Fruit fly (Drosophila melanogaster): ENCODE results near the gene wor.

The wor gene

dm6 chr2L:15425530-15426308 lies at the start of gene wor:
wor (minus strand) TSS chr2L:15425580.
- TF ChIP-seq pum (GFP tag; optimal IDR thresholded peaks at IDR 0.05) (no peak), peb (GFP tag; IDR thresholded peaks at IDR 0.05) (no peak), Dbx (GFP tag; IDR thresholded peaks at IDR 0.05) (0 out of 3 replicates have a peak, but pooled peaks have one; percentile 41), Deaf1 (tag; optimal IDR thresholded peaks at IDR 0.05) (peak; percentile 93), CG6854 (GFP tag; optimal IDR thresholded peaks at IDR 0.05) (no peak), CG12071 (GFP tag; optimal IDR thresholded peaks at IDR 0.05) (no peak), zen2 (GFP tag; IDR thresholded peaks at IDR 0.05; ENCODE audit: partially characterized antibody) (0 out of 3 replicates have a peak, but pooled peaks have one; percentile 19), Nf-YB (GFP tag; optimal IDR thresholded peaks at IDR 0.05) (peak; percentile 88), shn (GFP tag; optimal IDR thresholded peaks at IDR 0.05) (no peak), fd96Cb (tag; optimal IDR thresholded peaks at IDR 0.05) (no peak), pfk (GFP tag; optimal IDR thresholded peaks at IDR 0.05) (peak; percentile 12), dan (GFP tag; IDR thresholded peaks at IDR 0.05) (no peak), CG8478 (optimal IDR thresholded peaks at IDR 0.05) (no peak), Meics (GFP tag; optimal IDR thresholded peaks at IDR 0.05) (no peak), CG3065 (GFP tag; optimal IDR thresholded peaks at IDR 0.05) (no peak), CG7963 (GFP tag; IDR thresholded peaks at IDR 0.05; ENCODE audit: partially characterized antibody) (no peak), sens (GFP tag) (peak; percentile 80), CG15514 (GFP tag; optimal IDR thresholded peaks at IDR 0.05) (no peak), fd64A (GFP tag; optimal IDR thresholded peaks at IDR 0.05) (no peak), ssp (GFP tag; IDR thresholded peaks at IDR 0.05) (no peak), so (GFP tag; IDR thresholded peaks at IDR 0.05) (0 out of 3 replicates have a peak, but pooled peaks have one; percentile 31), Doc2 (GFP tag; IDR thresholded peaks at IDR 0.05) (no peak), z (GFP tag; IDR thresholded peaks at IDR 0.05) (no peak), da (GFP tag; optimal IDR thresholded peaks at IDR 0.05) (peak; percentile 2), CG6791 (GFP tag; IDR thresholded peaks at IDR 0.05; ENCODE audit: partially characterized antibody) (peak; percentile 45; the same call in 1 of the 3 replicates), crol (GFP tag; IDR thresholded peaks at IDR 0.05) (peak; percentile 32; the same call in 1 of the 2 replicates), CG2889 (GFP tag; IDR thresholded peaks at IDR 0.05) (no peak), jing (GFP tag; optimal IDR thresholded peaks at IDR 0.05) (no peak), mam (GFP tag; optimal IDR thresholded peaks at IDR 0.05) (no peak), sna (GFP tag; IDR thresholded peaks at IDR 0.05; ENCODE audit: partially characterized antibody) (0 out of 2 replicates have a peak, but pooled peaks have one; percentile 31), slou (GFP tag; optimal IDR thresholded peaks at IDR 0.05) (no peak), CG1233 (GFP tag; optimal IDR thresholded peaks at IDR 0.05) (no peak), CG13894 (tag; optimal IDR thresholded peaks at IDR 0.05) (peak; percentile 19), eyg (GFP tag; optimal IDR thresholded peaks at IDR 0.05) (no peak), cwo (GFP tag; optimal IDR thresholded peaks at IDR 0.05) (peak; percentile 68), pros (GFP tag; optimal IDR thresholded peaks at IDR 0.05) (peak; percentile 75), cg (GFP tag; optimal IDR thresholded peaks at IDR 0.05) (peak; percentile 65), Sox102F (GFP tag; optimal IDR thresholded peaks at IDR 0.05) (no peak), CG3163 (GFP tag; optimal IDR thresholded peaks at IDR 0.05) (peak; percentile 93), Trl (optimal IDR thresholded peaks at IDR 0.05) (peak; percentile 81 to 85), Trl (GFP tag; optimal IDR thresholded peaks at IDR 0.05) (no peak), HLHmδ (GFP tag; optimal IDR thresholded peaks at IDR 0.05) (peak; percentile 37), Dip3 (GFP tag; optimal IDR thresholded peaks at IDR 0.05) (no peak), Dll (GFP tag; IDR thresholded peaks at IDR 0.05; ENCODE audit: partially characterized antibody) (0 out of 4 replicates have a peak, but pooled peaks have one; percentile 12), Nf-YC (tag; optimal IDR thresholded peaks at IDR 0.05) (peak; percentile 89), odd (GFP tag; optimal IDR thresholded peaks at IDR 0.05) (no peak), CG2202 (tag; optimal IDR thresholded peaks at IDR 0.05) (no peak), abd-A (tag; optimal IDR thresholded peaks at IDR 0.05) (no peak), sim (GFP tag; IDR thresholded peaks at IDR 0.05) (0 out of 2 replicates have a peak, but pooled peaks have one; percentile 31)

Data from whole organism, embryonic.